Fruit fly (Drosophila melanogaster): ENCODE results near the gene Helz.

- TF ChIP-seq EcR (GFP tag; optimal IDR thresholded peaks at IDR 0.05) (no peak), psq (optimal IDR thresholded peaks at IDR 0.05) (no peak), CG8478 (optimal IDR thresholded peaks at IDR 0.05) (no peak), usp (GFP tag; optimal IDR thresholded peaks at IDR 0.05) (no peak)
These were observed 26.9 kb downstream of the Helz start for dm6 chr3L:14816666-14817065.
